Fruit fly (Drosophila melanogaster) whole organism: ENCODE measurements around the gene sima.

Source experiments
- CG8478 ChIP-seq: fragments of >200 bp; optimal IDR thresholded peaks from 2 replicates; lab custom pipeline; 2018; ENCODE audit warnings: inconsistent platforms
- Dll ChIP-seq: fragments of >200 bp; optimal IDR thresholded peaks from 2 replicates; lab custom pipeline; 2017
- EcR ChIP-seq, 2 experiments: fragments of >200 bp; optimal IDR thresholded peaks; 2 replicates each; lab custom pipeline; 2017; ENCODE audit warnings: missing biosample characterization in 2 of 2, missing genetic modification characterization in 2 of 2, missing genetic modification reagents in 2 of 2
- pan ChIP-seq: fragments of >200 bp; optimal IDR thresholded peaks from 2 replicates; lab custom pipeline; 2017
- psq ChIP-seq: fragments of >200 bp; optimal IDR thresholded peaks from 2 replicates; lab custom pipeline; 2017
- usp ChIP-seq: fragments of >200 bp; optimal IDR thresholded peaks from 2 replicates; lab custom pipeline; 2017; ENCODE audit warnings: missing biosample characterization, missing genetic modification characterization, mixed read lengths

sima gene

dm6 chr3R:30100325-30100975, 42.3 kb downstream of the sima start:
- TF ChIP-seq pan = no peak
- TF ChIP-seq CG8478 (lab: Kevin White, UChicago) = no peak
- TF ChIP-seq EcR (GFP tag; optimal IDR thresholded peaks at IDR 0.05; lab: Kevin White, UChicago) = no peak
- TF ChIP-seq usp (GFP tag; lab: Kevin White, UChicago) = no peak
- TF ChIP-seq psq (lab: Kevin White, UChicago) = no peak
- TF ChIP-seq Dll (lab: Kevin White, UChicago) = no peak

dm6 chr3R:30100976-30101332, 42.8 kb downstream of the sima start:
- no peak for TF ChIP-seq pan
- TF ChIP-seq psq (lab: Kevin White, UChicago) = no peak
- no peak for TF ChIP-seq CG8478 (lab: Kevin White, UChicago)
- TF ChIP-seq usp (GFP tag; lab: Kevin White, UChicago) = no peak
- TF ChIP-seq Dll (lab: Kevin White, UChicago) = no peak
- no peak for TF ChIP-seq EcR (GFP tag; optimal IDR thresholded peaks at IDR 0.05; lab: Kevin White, UChicago)

dm6 chr3R:30101389-30101935, 43.4 kb downstream of the sima start:
- no peak for TF ChIP-seq EcR (GFP tag; optimal IDR thresholded peaks at IDR 0.05; lab: Kevin White, UChicago)
- TF ChIP-seq Dll (lab: Kevin White, UChicago) = no peak
- TF ChIP-seq pan = no peak
- TF ChIP-seq usp (GFP tag; lab: Kevin White, UChicago) = no peak
- TF ChIP-seq psq (lab: Kevin White, UChicago) = no peak
- no peak for TF ChIP-seq CG8478 (lab: Kevin White, UChicago)

- no peak for TF ChIP-seq psq (lab: Kevin White, UChicago)
- TF ChIP-seq CG8478 (lab: Kevin White, UChicago) = no peak
- TF ChIP-seq usp (GFP tag; lab: Kevin White, UChicago) = no peak
- no peak for TF ChIP-seq EcR (GFP tag; optimal IDR thresholded peaks at IDR 0.05; lab: Kevin White, UChicago)
- TF ChIP-seq Dll (lab: Kevin White, UChicago) = no peak
- TF ChIP-seq pan = no peak
Observed at dm6 chr3R:30102806-30103619, 44.9 kb downstream of the sima start.

dm6 chr3R:30104912-30105510, 46.9 kb downstream of the sima start:
- no peak for TF ChIP-seq EcR (GFP tag; optimal IDR thresholded peaks at IDR 0.05; lab: Kevin White, UChicago)
- TF ChIP-seq psq (lab: Kevin White, UChicago) = no peak
- TF ChIP-seq usp (GFP tag; lab: Kevin White, UChicago) = no peak
- TF ChIP-seq pan = no peak
- no peak for TF ChIP-seq CG8478 (lab: Kevin White, UChicago)
- TF ChIP-seq Dll (lab: Kevin White, UChicago) = no peak

- no peak for TF ChIP-seq Dll (lab: Kevin White, UChicago)
- no peak for TF ChIP-seq pan
- no peak for TF ChIP-seq psq (lab: Kevin White, UChicago)
- no peak for TF ChIP-seq CG8478 (lab: Kevin White, UChicago)
- no peak for TF ChIP-seq usp (GFP tag; lab: Kevin White, UChicago)
- TF ChIP-seq EcR (GFP tag; optimal IDR thresholded peaks at IDR 0.05; lab: Kevin White, UChicago) = no peak
Observed at dm6 chr3R:30105808-30106207, 47.7 kb downstream of the sima start.

dm6 chr3R:30106562-30106961, 48.5 kb downstream of the sima start:
- no peak for TF ChIP-seq CG8478 (lab: Kevin White, UChicago)
- TF ChIP-seq usp (GFP tag; lab: Kevin White, UChicago) = no peak
- TF ChIP-seq Dll (lab: Kevin White, UChicago) = no peak
- no peak for TF ChIP-seq EcR (GFP tag; optimal IDR thresholded peaks at IDR 0.05; lab: Kevin White, UChicago)
- no peak for TF ChIP-seq psq (lab: Kevin White, UChicago)
- no peak for TF ChIP-seq pan

- TF ChIP-seq psq (lab: Kevin White, UChicago) = no peak
- no peak for TF ChIP-seq EcR (GFP tag; optimal IDR thresholded peaks at IDR 0.05; lab: Kevin White, UChicago)
- TF ChIP-seq Dll (lab: Kevin White, UChicago) = no peak
- no peak for TF ChIP-seq CG8478 (lab: Kevin White, UChicago)
- no peak for TF ChIP-seq pan
- no peak for TF ChIP-seq usp (GFP tag; lab: Kevin White, UChicago)
Observed at dm6 chr3R:30107718-30108117, 49.6 kb downstream of the sima start.

dm6 chr3R:30108639-30109038, 50.5 kb downstream of the sima start:
- TF ChIP-seq CG8478 (lab: Kevin White, UChicago) (no peak), Dll (lab: Kevin White, UChicago) (no peak), usp (GFP tag; lab: Kevin White, UChicago) (no peak), psq (lab: Kevin White, UChicago) (no peak), pan (no peak), EcR (GFP tag; optimal IDR thresholded peaks at IDR 0.05; lab: Kevin White, UChicago) (no peak)

dm6 chr3R:30109380-30109779, 51.3 kb downstream of the sima start:
- no peak for TF ChIP-seq pan
- no peak for TF ChIP-seq CG8478 (lab: Kevin White, UChicago)
- no peak for TF ChIP-seq Dll (lab: Kevin White, UChicago)
- no peak for TF ChIP-seq usp (GFP tag; lab: Kevin White, UChicago)
- TF ChIP-seq EcR (GFP tag; optimal IDR thresholded peaks at IDR 0.05; lab: Kevin White, UChicago) = no peak
- no peak for TF ChIP-seq psq (lab: Kevin White, UChicago)

dm6 chr3R:30110959-30111358, 52.8 kb downstream of the sima start:
- no peak for TF ChIP-seq CG8478 (lab: Kevin White, UChicago)
- TF ChIP-seq psq (lab: Kevin White, UChicago) = no peak
- no peak for TF ChIP-seq Dll (lab: Kevin White, UChicago)
- no peak for TF ChIP-seq EcR (GFP tag; optimal IDR thresholded peaks at IDR 0.05; lab: Kevin White, UChicago)
- TF ChIP-seq pan = no peak
- no peak for TF ChIP-seq usp (GFP tag; lab: Kevin White, UChicago)
